Comparison of ENCODE assay signal across 2 worm cellular contexts in genomic region chrV:19354506-19354905, ce11.
TF ChIP-seq lines count a peak whose summit lies in the region.

No protein-coding gene starts in this region.

TF ChIP-seq in whole organism, late embryonic, 69 proteins besides CTCF, POLR2A, EP300 and RAD21:
- TF ChIP-seq unc-42 (tag; optimal IDR thresholded peaks at IDR 0.05; lab: Kevin White, UChicago) (peak; percentile 54), eyg-1 (tag; optimal IDR thresholded peaks at IDR 0.05; lab: Kevin White, UChicago) (no peak), elt-2 (tag; optimal IDR thresholded peaks at IDR 0.05; lab: Kevin White, UChicago) (peak; percentile 56), sox-2 (GFP tag; IDR thresholded peaks at IDR 0.05; lab: Robert Waterston, UW) (no peak)
TF ChIP-seq in whole organism, late embryonic: peak in this region for 2.

TF ChIP-seq in whole organism, mixed stage, embryonic, 35 proteins besides CTCF, POLR2A, EP300 and RAD21:
- TF ChIP-seq bed-3 (GFP tag; optimal IDR thresholded peaks at IDR 0.05; lab: Kevin White, UChicago) (no peak), ces-1 (GFP tag; optimal IDR thresholded peaks at IDR 0.05; lab: Kevin White, UChicago) (peak; percentile 88), nhr-76 (tag; optimal IDR thresholded peaks at IDR 0.05; lab: Kevin White, UChicago) (no peak), ceh-43 (GFP tag; optimal IDR thresholded peaks at IDR 0.05; lab: Kevin White, UChicago) (no peak), ceh-83 (GFP tag; optimal IDR thresholded peaks at IDR 0.05; lab: Kevin White, UChicago) (no peak), unc-62 (GFP tag; optimal IDR thresholded peaks at IDR 0.05; lab: Kevin White, UChicago) (no peak)
